Fruit fly (Drosophila melanogaster): Measurements from ENCODE around the gene CG17834.

Gene CG17834

dm6 chr2L:8535394-8536176 is 6.6 kb downstream of the CG17834 start (continued):
- peak; percentile 69 for TF ChIP-seq CG15696 (tag; optimal IDR thresholded peaks at IDR 0.05)
- TF ChIP-seq CG32767 (GFP tag; IDR thresholded peaks at IDR 0.05): peak; percentile 73
- peak; percentile 76 for TF ChIP-seq psq (GFP tag; optimal IDR thresholded peaks at IDR 0.05)
- no peak; the same call in none of the 3 replicates for TF ChIP-seq ken (GFP tag; IDR thresholded peaks at IDR 0.05)
- peak; percentile 13 for TF ChIP-seq yki (optimal IDR thresholded peaks at IDR 0.05)
- TF ChIP-seq hth (optimal IDR thresholded peaks at IDR 0.05): no peak
- peak; percentile 92 for TF ChIP-seq CG1233 (GFP tag; optimal IDR thresholded peaks at IDR 0.05)
- TF ChIP-seq Deaf1 (tag; optimal IDR thresholded peaks at IDR 0.05): peak; percentile 79
- TF ChIP-seq Oaz (GFP tag; IDR thresholded peaks at IDR 0.05): peak; percentile 67
- no peak for TF ChIP-seq sima (GFP tag; optimal IDR thresholded peaks at IDR 0.05)
- peak; percentile 63 for TF ChIP-seq Poxn (GFP tag; IDR thresholded peaks at IDR 0.05)
- TF ChIP-seq CG10462 (GFP tag; optimal IDR thresholded peaks at IDR 0.05): peak; percentile 40
- peak; percentile 92 for TF ChIP-seq dmrt11E (tag; optimal IDR thresholded peaks at IDR 0.05)
- peak; percentile 88 for TF ChIP-seq CG3407 (GFP tag; optimal IDR thresholded peaks at IDR 0.05)
- peak; percentile 79 for TF ChIP-seq al (GFP tag; IDR thresholded peaks at IDR 0.05)
- TF ChIP-seq unpg (GFP tag; optimal IDR thresholded peaks at IDR 0.05): peak; percentile 63
- TF ChIP-seq sens-2 (GFP tag; IDR thresholded peaks at IDR 0.05): 0 out of 2 replicates have a peak, but pooled peaks have one; percentile 9
- TF ChIP-seq tx (GFP tag; optimal IDR thresholded peaks at IDR 0.05): peak; percentile 12
- TF ChIP-seq dmrt99B (tag; optimal IDR thresholded peaks at IDR 0.05): peak; percentile 96
- TF ChIP-seq CG16863 (GFP tag; optimal IDR thresholded peaks at IDR 0.05): no peak
- TF ChIP-seq CG7271 (tag; optimal IDR thresholded peaks at IDR 0.05): no peak
- no peak for TF ChIP-seq fd102C (GFP tag; optimal IDR thresholded peaks at IDR 0.05)
- peak in 1 of 2 experiments; percentile 96 for TF ChIP-seq eve (GFP tag; optimal IDR thresholded peaks at IDR 0.05)
- TF ChIP-seq Fer3 (tag; optimal IDR thresholded peaks at IDR 0.05): peak; percentile 85
- TF ChIP-seq HLHmδ (GFP tag; optimal IDR thresholded peaks at IDR 0.05): no peak
- peak; percentile 19 for TF ChIP-seq CG4617 (GFP tag; optimal IDR thresholded peaks at IDR 0.05; ENCODE audit: borderline replicate concordance)
- no peak for TF ChIP-seq CG2199 (GFP tag; IDR thresholded peaks at IDR 0.05)
- TF ChIP-seq CG14014 (GFP tag; IDR thresholded peaks at IDR 0.05): peak; percentile 63; the same call in 1 of the 2 replicates
- peak; percentile 31 for TF ChIP-seq CrebB (tag; optimal IDR thresholded peaks at IDR 0.05)
- no peak for TF ChIP-seq rib (GFP tag; IDR thresholded peaks at IDR 0.05)
- TF ChIP-seq CG18619 (GFP tag; optimal IDR thresholded peaks at IDR 0.05): peak; percentile 96
- TF ChIP-seq CG1792 (GFP tag; optimal IDR thresholded peaks at IDR 0.05): no peak
- peak in 1 of 2 experiments; percentile 96 for TF ChIP-seq Hr51 (GFP tag; optimal IDR thresholded peaks at IDR 0.05)
- no peak for TF ChIP-seq amos (GFP tag; IDR thresholded peaks at IDR 0.05; ENCODE audit: partially characterized antibody)
- peak; percentile 19 for TF ChIP-seq Ets97D (GFP tag; optimal IDR thresholded peaks at IDR 0.05)
- peak; percentile 73 for TF ChIP-seq CG11247 (GFP tag; IDR thresholded peaks at IDR 0.05)
- no peak for TF ChIP-seq Atf3 (GFP tag; optimal IDR thresholded peaks at IDR 0.05)
- no peak for TF ChIP-seq gcm2 (GFP tag; optimal IDR thresholded peaks at IDR 0.05)
- TF ChIP-seq CG14667 (GFP tag; IDR thresholded peaks at IDR 0.05): no peak; the same call in none of the 2 replicates
- TF ChIP-seq croc (GFP tag; conservative IDR thresholded peaks at IDR 0.05): peak; percentile 81
- TF ChIP-seq crp (GFP tag; optimal IDR thresholded peaks at IDR 0.05): peak in 1 of 2 experiments; percentile 44
- TF ChIP-seq tna (GFP tag; IDR thresholded peaks at IDR 0.05; ENCODE audit: partially characterized antibody): no peak
- no peak for TF ChIP-seq HLH4C (GFP tag; IDR thresholded peaks at IDR 0.05; ENCODE audit: partially characterized antibody)
- TF ChIP-seq pb (GFP tag; optimal IDR thresholded peaks at IDR 0.05): peak; percentile 33
- peak; percentile 91 for TF ChIP-seq CG11723 (GFP tag; optimal IDR thresholded peaks at IDR 0.05)
- peak; percentile 34; the same call in 1 of the 2 replicates for TF ChIP-seq CG10321 (GFP tag; IDR thresholded peaks at IDR 0.05)
- no peak for TF ChIP-seq Gsc (GFP tag; IDR thresholded peaks at IDR 0.05)
- peak; percentile 59 for TF ChIP-seq lbe (GFP tag; optimal IDR thresholded peaks at IDR 0.05)
- no peak for TF ChIP-seq CG16813 (GFP tag; IDR thresholded peaks at IDR 0.05; ENCODE audit: partially characterized antibody)
